Worm (Caenorhabditis elegans) whole organism, L1 larva: ENCODE measurements around the gene nmy-1.

Experiments used
- C16A3.4 ChIP-seq: fragments of 150-350 bp; optimal IDR thresholded peaks from 2 replicates; lab custom pipeline; 2014; ENCODE audit warnings: missing biosample characterization, missing genetic modification characterization
- C34B4.2 ChIP-seq: sonication (generic microtip); optimal IDR thresholded peaks from 2 replicates; lab custom pipeline; 2017; ENCODE audit warnings: mild to moderate bottlenecking, missing genetic modification characterization, missing compliant biosample characterization
- alr-1 ChIP-seq: fragments of 200-800 bp; sonication (Bioruptor generic); optimal IDR thresholded peaks from 2 replicates; lab custom pipeline; 2018; ENCODE audit warnings: borderline replicate concordance, mild to moderate bottlenecking, missing genetic modification characterization, missing compliant biosample characterization
- blmp-1 ChIP-seq: fragments of 150-350 bp; optimal IDR thresholded peaks from 2 replicates; lab custom pipeline; 2014; ENCODE audit warnings: missing biosample characterization, missing genetic modification characterization
- ceh-63 ChIP-seq: fragments of 200-800 bp; sonication (Bioruptor generic); optimal IDR thresholded peaks from 2 replicates; lab custom pipeline; 2018; ENCODE audit warnings: mild to moderate bottlenecking, missing genetic modification characterization, missing compliant biosample characterization
- ceh-8 ChIP-seq: fragments of 200-800 bp; sonication (Bioruptor generic); optimal IDR thresholded peaks from 2 replicates; lab custom pipeline; 2018; ENCODE audit warnings: mild to moderate bottlenecking, missing genetic modification characterization, moderate library complexity, missing compliant biosample characterization
- ceh-88 ChIP-seq: fragments of 200-800 bp; sonication (Bioruptor generic); IDR thresholded peaks from 2 replicates; pipeline ENCODE4 v1.3.6; 2022; ENCODE audit warnings: missing genetic modification characterization, missing compliant biosample characterization
- ceh-90 ChIP-seq: sonication (generic microtip); optimal IDR thresholded peaks from 2 replicates; lab custom pipeline; 2016; ENCODE audit warnings: missing genetic modification characterization, missing compliant biosample characterization
- ces-1 ChIP-seq: fragments of 150-350 bp; optimal IDR thresholded peaks from 2 replicates; lab custom pipeline; 2014; ENCODE audit warnings: missing biosample characterization, missing genetic modification reagents, missing genetic modification characterization
- efl-1 ChIP-seq, 4 experiments: fragments of 150-350 bp; optimal IDR thresholded peaks in 3 of 4; peaks in 1 of 4; 1 replicate in 1 of 4; 2 replicates in 3 of 4; lab custom pipeline; 2014; ENCODE audit warnings: missing biosample characterization in 2 of 4, missing genetic modification characterization in 2 of 4, missing genetic modification reagents in 2 of 4
- efl-3 ChIP-seq: fragments of 200-800 bp; sonication (Bioruptor generic); optimal IDR thresholded peaks from 2 replicates; lab custom pipeline; 2018; ENCODE audit warnings: mild to moderate bottlenecking, missing genetic modification characterization, missing compliant biosample characterization
- egl-13 ChIP-seq: sonication (generic microtip); optimal IDR thresholded peaks from 2 replicates; lab custom pipeline; 2016; ENCODE audit warnings: missing genotype, missing genetic modification reagents, missing genetic modification characterization, missing compliant biosample characterization
- elt-2 ChIP-seq: sonication (generic microtip); optimal IDR thresholded peaks from 2 replicates; lab custom pipeline; 2016; ENCODE audit warnings: missing genetic modification characterization, mild to moderate bottlenecking, inconsistent platforms, missing compliant biosample characterization, missing genetic modification reagents
- elt-3 ChIP-seq, 6 experiments: fragments of 150-350 bp in 1 of 6; sonication (generic microtip); optimal IDR thresholded peaks; 2 replicates each; lab custom pipeline; 2017 to 2018; ENCODE audit warnings: missing biosample characterization in 6 of 6, missing genetic modification characterization in 6 of 6, inconsistent platforms in 1 of 6
- fkh-4 ChIP-seq: sonication (generic microtip); optimal IDR thresholded peaks from 2 replicates; lab custom pipeline; 2016; ENCODE audit warnings: missing compliant biosample characterization, missing genetic modification characterization, borderline replicate concordance
- hlh-17 ChIP-seq: fragments of 200-800 bp; sonication (Bioruptor generic); optimal IDR thresholded peaks from 2 replicates; lab custom pipeline; 2018; ENCODE audit warnings: missing genetic modification characterization, mild to moderate bottlenecking, missing compliant biosample characterization, moderate library complexity, borderline replicate concordance
- hpl-2 ChIP-seq: fragments of 150-350 bp; optimal IDR thresholded peaks from 2 replicates; lab custom pipeline; 2014; ENCODE audit warnings: missing biosample characterization, missing genetic modification reagents, missing genetic modification characterization
- lin-13 ChIP-seq: fragments of 150-350 bp; optimal IDR thresholded peaks from 2 replicates; lab custom pipeline; 2014; ENCODE audit warnings: missing biosample characterization, missing genetic modification reagents, missing genetic modification characterization
- lin-14 ChIP-seq: fragments of 200-800 bp; sonication (Bioruptor generic); optimal IDR thresholded peaks from 2 replicates; lab custom pipeline; 2018; ENCODE audit warnings: mild to moderate bottlenecking, missing genetic modification characterization, moderate library complexity, missing compliant biosample characterization
- lin-15B ChIP-seq: fragments of 150-350 bp; sonication (generic microtip); optimal IDR thresholded peaks from 3 replicates; lab custom pipeline; 2014; ENCODE audit warnings: missing biosample characterization, missing genetic modification characterization
- lir-3 ChIP-seq: sonication (generic microtip); optimal IDR thresholded peaks from 2 replicates; lab custom pipeline; 2016; ENCODE audit warnings: mild to moderate bottlenecking, missing genetic modification characterization, moderate library complexity, missing compliant biosample characterization; ENCODE audit not compliant: poor library complexity
- mef-2 ChIP-seq: fragments of 150-350 bp; optimal IDR thresholded peaks from 2 replicates; lab custom pipeline; 2014; ENCODE audit warnings: missing biosample characterization, missing genetic modification characterization
- nhr-11 ChIP-seq: fragments of 150-350 bp; optimal IDR thresholded peaks from 2 replicates; lab custom pipeline; 2014; ENCODE audit warnings: missing biosample characterization, missing genetic modification characterization
- nhr-19 ChIP-seq: fragments of 200-800 bp; sonication (Bioruptor generic); conservative IDR thresholded peaks from 2 replicates; pipeline ENCODE4 v1.3.6; 2022; ENCODE audit warnings: missing genetic modification characterization, missing compliant biosample characterization
- nhr-20 ChIP-seq: sonication (generic microtip); optimal IDR thresholded peaks from 2 replicates; lab custom pipeline; 2016; ENCODE audit warnings: mild to moderate bottlenecking, missing genetic modification characterization, missing compliant biosample characterization
- nhr-237 ChIP-seq: fragments of 150-350 bp; optimal IDR thresholded peaks from 2 replicates; lab custom pipeline; 2014; ENCODE audit warnings: missing biosample characterization, missing genetic modification characterization
- nhr-47 ChIP-seq: sonication (generic microtip); optimal IDR thresholded peaks from 2 replicates; lab custom pipeline; 2016; ENCODE audit warnings: mild to moderate bottlenecking, missing genetic modification characterization, moderate library complexity, missing compliant biosample characterization
- nhr-71 ChIP-seq: sonication (generic microtip); optimal IDR thresholded peaks from 2 replicates; lab custom pipeline; 2016; ENCODE audit warnings: mild to moderate bottlenecking, missing genetic modification characterization, moderate library complexity, missing compliant biosample characterization
- nhr-76 ChIP-seq: sonication (generic microtip); optimal IDR thresholded peaks from 2 replicates; lab custom pipeline; 2017; ENCODE audit warnings: missing biosample characterization, missing genetic modification characterization
- nhr-85 ChIP-seq: sonication (generic microtip); peaks from one replicate; lab custom pipeline; 2016; ENCODE audit warnings: missing genetic modification characterization, inconsistent platforms, missing compliant biosample characterization
- nhr-90 ChIP-seq: sonication (generic microtip); optimal IDR thresholded peaks from 2 replicates; lab custom pipeline; 2016; ENCODE audit warnings: mild to moderate bottlenecking, missing genetic modification characterization, missing compliant biosample characterization; ENCODE audit not compliant: poor library complexity
- pqm-1 ChIP-seq: sonication (generic microtip); optimal IDR thresholded peaks from 3 replicates; lab custom pipeline; 2017; ENCODE audit warnings: missing biosample characterization, missing genetic modification characterization
- rnt-1 ChIP-seq: sonication (generic microtip); optimal IDR thresholded peaks from 2 replicates; lab custom pipeline; 2016; ENCODE audit warnings: mild to moderate bottlenecking, missing genetic modification characterization, moderate library complexity, missing compliant biosample characterization
- skn-1 ChIP-seq: fragments of 150-350 bp; optimal IDR thresholded peaks from 2 replicates; lab custom pipeline; 2014; ENCODE audit warnings: missing biosample characterization, missing genetic modification characterization
- snpc-4 ChIP-seq: fragments of 150-350 bp; optimal IDR thresholded peaks from 2 replicates; lab custom pipeline; 2014; ENCODE audit warnings: missing biosample characterization, missing genetic modification characterization
- snu-23 ChIP-seq: sonication (generic microtip); optimal IDR thresholded peaks from 2 replicates; lab custom pipeline; 2016; ENCODE audit warnings: missing genetic modification characterization, missing compliant biosample characterization
- sox-4 ChIP-seq: sonication (generic microtip); optimal IDR thresholded peaks from 2 replicates; lab custom pipeline; 2016; ENCODE audit warnings: missing genetic modification characterization, missing compliant biosample characterization
- sptf-1 ChIP-seq: fragments of 150-350 bp; optimal IDR thresholded peaks from 2 replicates; lab custom pipeline; 2014; ENCODE audit warnings: missing biosample characterization, missing genetic modification characterization
- sup-37 ChIP-seq: fragments of 200-800 bp; sonication (Bioruptor generic); optimal IDR thresholded peaks from 2 replicates; lab custom pipeline; 2018; ENCODE audit warnings: mild to moderate bottlenecking, missing genetic modification characterization, missing compliant biosample characterization
- tbx-2 ChIP-seq: sonication (generic microtip); optimal IDR thresholded peaks from 2 replicates; lab custom pipeline; 2016; ENCODE audit warnings: missing genetic modification characterization, missing compliant biosample characterization
- unc-30 ChIP-seq: sonication (generic microtip); optimal IDR thresholded peaks from 2 replicates; lab custom pipeline; 2017; ENCODE audit warnings: missing biosample characterization, missing genetic modification characterization
- unc-98 ChIP-seq: fragments of 200-800 bp; sonication (Bioruptor generic); IDR thresholded peaks from 2 replicates; pipeline ENCODE4 v1.3.6; 2022; ENCODE audit warnings: missing genetic modification characterization, missing compliant biosample characterization
- vab-15 ChIP-seq: sonication (generic microtip); optimal IDR thresholded peaks from 2 replicates; lab custom pipeline; 2017; ENCODE audit warnings: missing genotype, mild to moderate bottlenecking, missing genetic modification characterization, missing compliant biosample characterization
- xbp-1 ChIP-seq: sonication (generic microtip); optimal IDR thresholded peaks from 2 replicates; lab custom pipeline; 2016; ENCODE audit warnings: missing genetic modification characterization, missing compliant biosample characterization
- zip-4 ChIP-seq: fragments of 200-800 bp; sonication (Bioruptor generic); optimal IDR thresholded peaks from 2 replicates; lab custom pipeline; 2018; ENCODE audit warnings: mild to moderate bottlenecking, missing genetic modification characterization, moderate library complexity, missing compliant biosample characterization
- ztf-11 ChIP-seq, 2 experiments: sonication (generic microtip); optimal IDR thresholded peaks; 2 replicates each; lab custom pipeline; 2016 to 2017; ENCODE audit warnings: missing genetic modification characterization in 2 of 2, missing biosample characterization in 1 of 2, missing compliant biosample characterization in 1 of 2

The nmy-1 gene

DNA sequence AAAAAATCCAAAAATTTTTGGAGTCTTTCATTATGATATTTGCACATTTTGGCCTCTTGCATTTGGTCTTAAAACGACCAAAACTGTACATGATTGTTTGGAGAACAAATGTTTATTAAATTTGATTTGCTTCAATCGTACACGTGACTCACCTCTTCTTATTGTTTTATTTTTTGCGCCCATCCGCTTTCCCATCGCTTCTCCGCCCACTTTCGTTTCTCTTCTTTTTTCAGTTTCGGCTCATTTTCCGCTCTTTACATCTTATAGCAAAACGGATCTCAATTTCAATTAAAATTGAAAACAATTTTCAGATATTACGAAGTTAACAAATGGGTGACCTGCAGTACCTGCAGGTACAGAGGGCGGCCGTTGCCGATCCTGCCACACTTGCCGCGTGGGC is at the start of gene nmy-1:
Gene nmy-1, plus strand, starts transcription at position 301 of the 400 bp plus-strand sequence.
- TF ChIP-seq C16A3.4 (tag; lab: Kevin White, UChicago): no peak
- no peak for TF ChIP-seq lir-3 (tag; lab: Kevin White, UChicago)
- no peak for TF ChIP-seq unc-30 (tag; lab: Kevin White, UChicago)
- TF ChIP-seq efl-1 (optimal IDR thresholded peaks at IDR 0.05; lab: Kevin White, UChicago): no peak
- TF ChIP-seq efl-1 (GFP tag; optimal IDR thresholded peaks at IDR 0.05 in 1 of 2; lab: Kevin White, UChicago): no peak
- TF ChIP-seq blmp-1: no peak
- TF ChIP-seq nhr-90 (tag; lab: Kevin White, UChicago): no peak
- TF ChIP-seq nhr-11 (tag; lab: Kevin White, UChicago): no peak
- no peak for TF ChIP-seq snpc-4 (tag; lab: Kevin White, UChicago)
- TF ChIP-seq nhr-19 (GFP tag; lab: Robert Waterston, UW): no peak
- no peak for TF ChIP-seq vab-15 (tag; lab: Kevin White, UChicago)
- no peak for TF ChIP-seq elt-2 (tag; lab: Kevin White, UChicago)
- TF ChIP-seq nhr-71 (tag; lab: Kevin White, UChicago): no peak
- no peak for TF ChIP-seq ceh-88 (GFP tag; lab: Robert Waterston, UW)
- TF ChIP-seq ceh-8: no peak
- TF ChIP-seq pqm-1 (tag; lab: Kevin White, UChicago): no peak
- TF ChIP-seq tbx-2: no peak
- TF ChIP-seq egl-13: no peak

DNA sequence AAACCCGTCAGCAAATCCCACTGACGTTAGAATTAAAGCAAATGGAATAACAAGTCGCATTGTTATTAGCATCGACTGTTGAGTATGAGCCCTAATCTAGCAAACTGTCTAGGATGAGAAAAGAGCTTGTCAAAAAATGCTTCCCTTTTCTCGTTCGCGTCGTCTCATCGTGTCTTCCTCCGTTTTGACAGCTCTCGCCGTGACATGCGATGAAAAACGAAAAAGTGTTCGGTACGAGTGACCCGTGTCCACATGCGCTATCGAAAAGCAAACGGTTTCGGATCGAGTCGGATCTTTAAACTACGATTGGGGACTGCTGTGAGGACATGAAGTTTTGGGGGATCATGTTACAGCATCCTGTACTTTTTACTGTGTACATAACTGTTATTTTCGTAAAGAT is 47.0 kb upstream of the nmy-1 start, which contains the start of gene comt-1:
Gene comt-1, minus strand, starts transcription at position 101 of the 400 bp plus-strand sequence.
- TF ChIP-seq lin-15B (tag; lab: Kevin White, UChicago): no peak
- TF ChIP-seq C34B4.2 (tag; lab: Kevin White, UChicago): no peak
- no peak for TF ChIP-seq ceh-63
- TF ChIP-seq ces-1 (GFP tag; lab: Kevin White, UChicago): no peak
- TF ChIP-seq nhr-85 (tag; lab: Kevin White, UChicago): peak; percentile 28
- no peak for TF ChIP-seq sup-37 (GFP tag; lab: Kevin White, UChicago)
- TF ChIP-seq elt-3 (tag; optimal IDR thresholded peaks at IDR 0.05; lab: Kevin White, UChicago): no peak

DNA sequence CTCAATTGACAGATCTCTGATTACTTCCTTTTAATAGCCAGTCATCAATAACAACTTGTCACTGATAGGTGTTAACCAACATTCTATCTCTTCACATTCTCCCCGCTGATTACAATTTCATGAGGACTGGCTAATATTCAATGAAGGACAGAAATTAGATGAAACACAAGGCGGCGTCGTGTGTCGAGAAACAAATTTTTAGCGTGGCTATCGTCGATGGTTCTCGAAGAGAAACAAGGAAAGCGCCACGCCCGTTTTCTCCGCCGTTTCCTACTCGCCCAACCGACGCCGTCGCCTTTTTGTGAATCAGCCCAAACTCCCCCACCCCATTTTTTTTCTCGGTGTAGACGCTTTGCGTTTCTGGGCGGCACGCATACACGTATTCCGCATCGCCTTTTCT is 45.4 kb upstream of the nmy-1 start, which contains the start of gene F53B3.6:
Gene F53B3.6, plus strand, starts transcription at position 284 of the 400 bp plus-strand sequence.
- TF ChIP-seq hlh-17 (GFP tag; lab: Kevin White, UChicago) (no peak), ceh-90 (tag; lab: Kevin White, UChicago) (no peak), fkh-4 (tag; lab: Kevin White, UChicago) (no peak), unc-98 (no peak), nhr-85 (tag; lab: Kevin White, UChicago) (peak; percentile 66), nhr-47 (tag; lab: Kevin White, UChicago) (no peak), nhr-71 (tag; lab: Kevin White, UChicago) (peak; percentile 17), alr-1 (no peak), nhr-76 (tag; lab: Kevin White, UChicago) (no peak), sptf-1 (tag; lab: Kevin White, UChicago) (no peak), mef-2 (tag; lab: Kevin White, UChicago) (no peak), nhr-237 (tag; lab: Kevin White, UChicago) (no peak), snu-23 (GFP tag; lab: Kevin White, UChicago) (peak; percentile 38), rnt-1 (tag; lab: Kevin White, UChicago) (no peak), blmp-1 (peak; percentile 80), hpl-2 (GFP tag; lab: Kevin White, UChicago) (no peak), sox-4 (tag; lab: Kevin White, UChicago) (no peak), efl-3 (GFP tag; lab: Kevin White, UChicago) (no peak), elt-3 (tag; optimal IDR thresholded peaks at IDR 0.05; lab: Kevin White, UChicago) (peak in 4 of 6 experiments; percentile 20 to 72 (median 51)), zip-4 (GFP tag; lab: Kevin White, UChicago) (no peak), lin-14 (GFP tag; lab: Kevin White, UChicago) (peak; percentile 45), nhr-20 (peak; percentile 27), ztf-11 (tag; optimal IDR thresholded peaks at IDR 0.05; lab: Kevin White, UChicago) (no peak), skn-1 (tag; lab: Kevin White, UChicago) (no peak), lin-13 (GFP tag; lab: Kevin White, UChicago) (no peak), tbx-2 (peak; percentile 4), elt-2 (tag; lab: Kevin White, UChicago) (no peak), xbp-1 (tag; lab: Kevin White, UChicago) (no peak), ceh-63 (no peak)
